Worm (Caenorhabditis elegans) whole organism, young adult: ENCODE measurements around the gene C52B9.19.

Experiments
- B0019.2 ChIP-seq: fragments of 200-800 bp; sonication (Bioruptor generic); conservative IDR thresholded peaks from 2 replicates; pipeline ENCODE4 v1.3.6; 2022; ENCODE audit warnings: missing genetic modification reagents, missing genetic modification characterization, missing compliant biosample characterization
- D2030.7 ChIP-seq: fragments of 200-800 bp; sonication (Bioruptor generic); IDR thresholded peaks from 2 replicates; pipeline ENCODE4 v1.3.6; 2022; ENCODE audit warnings: missing genetic modification reagents, missing genetic modification characterization, missing compliant biosample characterization
- F22D6.2 ChIP-seq: sonication (generic microtip); optimal IDR thresholded peaks from 2 replicates; lab custom pipeline; 2016; ENCODE audit warnings: mild to moderate bottlenecking, missing genetic modification characterization, missing compliant biosample characterization
- F33H1.4 ChIP-seq: fragments of 200-800 bp; sonication (Bioruptor generic); IDR thresholded peaks from 2 replicates; pipeline ENCODE4 v1.3.6; 2022; ENCODE audit warnings: missing genetic modification reagents, missing genetic modification characterization, missing compliant biosample characterization
- F57C9.4 ChIP-seq: sonication (generic microtip); optimal IDR thresholded peaks from 2 replicates; lab custom pipeline; 2017; ENCODE audit warnings: mild to moderate bottlenecking, missing genetic modification characterization, missing compliant biosample characterization
- K12H6.12 ChIP-seq: fragments of 200-800 bp; sonication (Bioruptor generic); optimal IDR thresholded peaks from 2 replicates; lab custom pipeline; 2018; ENCODE audit warnings: mild to moderate bottlenecking, missing genetic modification characterization, missing compliant biosample characterization
- aptf-2 ChIP-seq: fragments of 200-800 bp; sonication (Bioruptor generic); conservative IDR thresholded peaks from 2 replicates; pipeline ENCODE4 v1.3.6; 2022; ENCODE audit warnings: missing genetic modification reagents, missing genetic modification characterization, missing compliant biosample characterization
- athp-1 ChIP-seq: sonication (generic microtip); optimal IDR thresholded peaks from 2 replicates; lab custom pipeline; 2017; ENCODE audit warnings: mild to moderate bottlenecking, missing genetic modification characterization, missing compliant biosample characterization
- attf-3 ChIP-seq: fragments of 200-800 bp; sonication (Bioruptor generic); conservative IDR thresholded peaks from 2 replicates; pipeline ENCODE4 v1.3.6; 2022; ENCODE audit warnings: missing genetic modification reagents, missing genetic modification characterization, missing compliant biosample characterization
- attf-5 ChIP-seq: fragments of 200-800 bp; sonication (Bioruptor generic); optimal IDR thresholded peaks from 2 replicates; lab custom pipeline; 2018; ENCODE audit warnings: mild to moderate bottlenecking, missing genetic modification characterization, missing compliant biosample characterization
- ceh-27 ChIP-seq: fragments of 200-800 bp; sonication (Bioruptor generic); optimal IDR thresholded peaks from 2 replicates; lab custom pipeline; 2018; ENCODE audit warnings: mild to moderate bottlenecking, missing genetic modification characterization, moderate library complexity, missing compliant biosample characterization
- ceh-79 ChIP-seq: sonication (generic microtip); optimal IDR thresholded peaks from 2 replicates; lab custom pipeline; 2017; ENCODE audit warnings: mild to moderate bottlenecking, missing genetic modification characterization, missing compliant biosample characterization
- dpl-1 ChIP-seq: fragments of 150-350 bp; optimal IDR thresholded peaks from 2 replicates; lab custom pipeline; 2014; ENCODE audit warnings: missing biosample characterization, missing genetic modification reagents, missing genetic modification characterization
- efl-1 ChIP-seq: fragments of 150-350 bp; optimal IDR thresholded peaks from 2 replicates; lab custom pipeline; 2014; ENCODE audit warnings: missing biosample characterization, missing genetic modification reagents, missing genetic modification characterization
- egl-44 ChIP-seq: fragments of 200-800 bp; sonication (Bioruptor generic); IDR thresholded peaks from 2 replicates; pipeline ENCODE4 v1.3.6; 2022; ENCODE audit warnings: missing genetic modification reagents, missing genetic modification characterization, missing compliant biosample characterization
- gei-17 ChIP-seq: fragments of 200-800 bp; sonication (Bioruptor generic); optimal IDR thresholded peaks from 2 replicates; lab custom pipeline; 2018; ENCODE audit warnings: mild to moderate bottlenecking, missing genetic modification characterization, missing compliant biosample characterization
- hlh-12 ChIP-seq: sonication (generic microtip); optimal IDR thresholded peaks from 2 replicates; lab custom pipeline; 2016; ENCODE audit warnings: missing genetic modification characterization, missing compliant biosample characterization
- hmg-1.2 ChIP-seq: fragments of 200-800 bp; sonication (Bioruptor generic); IDR thresholded peaks from 2 replicates; pipeline ENCODE4 v1.3.6; 2022; ENCODE audit warnings: missing genetic modification reagents, missing genetic modification characterization, missing compliant biosample characterization
- let-526 ChIP-seq: fragments of 200-800 bp; sonication (Bioruptor generic); IDR thresholded peaks from 2 replicates; pipeline ENCODE4 v1.3.6; 2022; ENCODE audit warnings: missing genetic modification reagents, missing genetic modification characterization, missing compliant biosample characterization
- let-607 ChIP-seq, 2 experiments: fragments of 200-800 bp in 1 of 2; sonication (Bioruptor generic) in 1 of 2; sonication (generic microtip) in 1 of 2; optimal IDR thresholded peaks; 2 replicates each; lab custom pipeline; 2016 to 2018; ENCODE audit warnings: mild to moderate bottlenecking in 2 of 2, missing compliant biosample characterization in 2 of 2, missing genetic modification characterization in 2 of 2, moderate library complexity in 2 of 2, missing genotype in 1 of 2
- lin-26 ChIP-seq: fragments of 200-800 bp; sonication (Bioruptor generic); IDR thresholded peaks from 2 replicates; pipeline ENCODE4 v1.3.6; 2022; ENCODE audit warnings: missing genetic modification reagents, missing genetic modification characterization, missing compliant biosample characterization
- madf-3 ChIP-seq: fragments of 200-800 bp; sonication (Bioruptor generic); IDR thresholded peaks from 2 replicates; pipeline ENCODE4 v1.3.6; 2022; ENCODE audit warnings: missing genetic modification reagents, missing genetic modification characterization, missing compliant biosample characterization
- madf-8 ChIP-seq: fragments of 200-800 bp; sonication (Bioruptor generic); conservative IDR thresholded peaks from 2 replicates; pipeline ENCODE4 v1.3.6; 2022; ENCODE audit warnings: missing genetic modification reagents, missing genetic modification characterization, missing compliant biosample characterization
- mcd-1 ChIP-seq: fragments of 200-800 bp; sonication (Bioruptor generic); IDR thresholded peaks from 2 replicates; pipeline ENCODE4 v1.3.6; 2022; ENCODE audit warnings: missing genetic modification reagents, missing genetic modification characterization, missing compliant biosample characterization
- mel-28 ChIP-seq: sonication (generic microtip); optimal IDR thresholded peaks from 2 replicates; lab custom pipeline; 2016; ENCODE audit warnings: borderline replicate concordance, mild to moderate bottlenecking, missing genetic modification characterization, missing compliant biosample characterization
- nfya-1 ChIP-seq: sonication (generic microtip); optimal IDR thresholded peaks from 2 replicates; lab custom pipeline; 2017; ENCODE audit warnings: antibody characterized with exemption, missing compliant biosample characterization, missing genetic modification characterization, borderline replicate concordance; ENCODE audit not compliant: insufficient read depth
- nhr-80 ChIP-seq: sonication (generic microtip); optimal IDR thresholded peaks from 2 replicates; lab custom pipeline; 2016; ENCODE audit warnings: missing genetic modification characterization, missing compliant biosample characterization
- nhr-90 ChIP-seq: sonication (generic microtip); optimal IDR thresholded peaks from 2 replicates; lab custom pipeline; 2016; ENCODE audit warnings: missing genotype, mild to moderate bottlenecking, missing genetic modification characterization, missing compliant biosample characterization
- pha-4 ChIP-seq: fragments of 150-350 bp; sonication (generic microtip); optimal IDR thresholded peaks from 2 replicates; lab custom pipeline; 2014; ENCODE audit warnings: missing biosample characterization, missing genetic modification reagents, missing genetic modification characterization
- sea-2 ChIP-seq: fragments of 200-800 bp; sonication (Bioruptor generic); IDR thresholded peaks from 2 replicates; pipeline ENCODE4 v1.3.6; 2022; ENCODE audit warnings: missing genetic modification characterization, missing compliant biosample characterization
- snpc-1.3 ChIP-seq: sonication (generic microtip); optimal IDR thresholded peaks from 2 replicates; lab custom pipeline; 2017; ENCODE audit warnings: missing genetic modification characterization, mild to moderate bottlenecking, missing compliant biosample characterization, antibody characterized with exemption, moderate library complexity, missing genotype, missing genetic modification reagents; ENCODE audit not compliant: insufficient read depth
- tlf-1 ChIP-seq: fragments of 200-800 bp; sonication (Bioruptor generic); optimal IDR thresholded peaks from 2 replicates; lab custom pipeline; 2018; ENCODE audit warnings: mild to moderate bottlenecking, missing genetic modification characterization, missing compliant biosample characterization
- unc-62 ChIP-seq: fragments of 150-350 bp; optimal IDR thresholded peaks from 2 replicates; lab custom pipeline; 2014; ENCODE audit warnings: missing biosample characterization, missing genetic modification reagents, missing genetic modification characterization
- ztf-25 ChIP-seq: fragments of 200-800 bp; sonication (Bioruptor generic); IDR thresholded peaks from 2 replicates; pipeline ENCODE4 v1.3.6; 2022; ENCODE audit warnings: missing genetic modification reagents, missing genetic modification characterization, missing compliant biosample characterization
- ztf-26 ChIP-seq: sonication (generic microtip); optimal IDR thresholded peaks from 2 replicates; lab custom pipeline; 2017; ENCODE audit warnings: missing genetic modification characterization, missing compliant biosample characterization
- ztf-28 ChIP-seq: fragments of 200-800 bp; sonication (Bioruptor generic); IDR thresholded peaks from 2 replicates; pipeline ENCODE4 v1.3.6; 2022; ENCODE audit warnings: missing genetic modification reagents, missing genetic modification characterization, missing compliant biosample characterization

C52B9.19 gene

DNA sequence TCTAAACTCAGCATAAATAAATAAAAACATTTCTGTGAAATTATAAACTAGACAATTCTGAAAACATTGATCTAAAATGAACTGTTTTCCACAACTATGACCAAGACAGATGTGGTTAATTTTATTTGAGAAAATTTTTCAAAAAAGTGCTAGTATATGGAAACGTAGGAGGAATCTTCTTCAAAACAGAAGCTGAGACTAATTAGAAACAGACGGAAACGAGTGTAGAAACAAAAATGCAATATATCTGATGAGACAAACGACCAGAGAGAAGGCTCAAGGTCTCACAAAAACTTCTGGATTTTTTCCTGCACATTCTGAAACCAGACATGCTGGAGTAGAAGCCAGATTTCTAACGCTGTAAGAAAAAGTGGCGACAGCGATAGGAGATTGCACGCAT lies 13.6 kb downstream of the C52B9.19 start:
- TF ChIP-seq pha-4 (tag; lab: Kevin White, UChicago): no peak
- TF ChIP-seq, all 124 proteins: peak for 0

DNA sequence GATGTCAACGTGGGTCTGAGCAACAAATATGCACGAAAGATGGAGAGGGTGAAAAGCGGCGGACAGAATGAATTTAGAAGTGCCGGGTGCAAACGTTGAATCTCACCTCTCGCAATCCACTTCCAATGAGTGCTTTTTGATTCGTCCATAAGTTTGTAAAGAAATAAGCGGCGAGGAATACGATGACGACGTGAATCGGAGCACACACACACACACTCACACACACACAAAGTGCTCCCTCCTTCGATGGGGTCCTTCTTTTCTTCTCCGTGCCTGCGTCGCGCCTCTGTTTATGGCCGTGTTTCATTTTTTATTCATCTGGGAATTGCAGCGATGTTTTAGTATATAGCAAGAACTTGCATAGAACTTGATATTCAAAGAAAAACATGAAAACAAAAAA lies 15.1 kb downstream of the C52B9.19 start, which contains the start of gene paf-2:
TSS of gene paf-2 (minus strand) at position 290 of the 400 bp plus-strand sequence.
- no peak for TF ChIP-seq F33H1.4
- peak; percentile 40 for TF ChIP-seq ceh-27
- TF ChIP-seq, all 124 proteins: peak for 1

DNA sequence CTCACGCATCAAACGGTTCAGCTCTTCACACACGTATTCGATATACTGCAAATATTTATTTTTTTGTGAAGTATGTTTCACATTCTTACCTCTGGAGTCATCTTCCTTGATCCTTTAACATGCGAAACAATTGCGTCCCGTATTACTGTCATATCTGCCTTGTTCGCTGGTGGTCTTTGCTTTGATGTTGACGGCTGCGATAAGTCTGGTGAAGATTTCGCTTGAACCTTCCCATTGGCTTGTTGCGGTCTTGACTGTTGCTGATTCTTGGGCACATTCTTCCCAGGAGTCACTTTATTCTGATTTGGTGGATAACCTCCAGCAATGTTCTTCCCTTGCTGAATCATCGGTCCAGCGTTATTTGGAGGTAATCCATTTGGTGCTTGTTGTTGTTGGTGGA lies 20.8 kb downstream of the C52B9.19 start:
- TF ChIP-seq gei-17 (GFP tag; lab: Kevin White, UChicago) (no peak), D2030.7 (GFP tag; lab: Robert Waterston, UW) (no peak), unc-62 (GFP tag; lab: Kevin White, UChicago) (no peak), nhr-90 (tag; lab: Kevin White, UChicago) (no peak)

DNA sequence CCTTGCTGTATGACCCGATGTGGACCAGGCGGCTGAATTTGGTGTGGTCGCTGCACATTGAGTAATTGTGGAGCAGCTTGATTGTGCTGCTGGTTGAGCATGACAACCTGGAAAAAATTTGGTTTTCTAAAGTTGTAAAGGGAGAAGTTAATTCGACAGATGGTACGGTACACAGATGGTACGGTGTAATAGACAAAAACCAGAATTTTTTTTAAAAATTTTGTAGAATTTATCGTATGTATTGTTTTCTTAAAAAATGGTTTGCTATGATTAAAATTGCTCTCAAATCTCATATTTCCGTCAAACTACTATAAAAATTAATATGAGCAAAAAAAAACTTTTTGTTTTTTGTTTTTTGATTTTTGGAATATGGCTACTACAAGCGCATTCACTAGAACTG lies 24.5 kb downstream of the C52B9.19 start, which contains the start of gene pqn-15:
TSS of gene pqn-15 (minus strand) at position 101 of the 400 bp plus-strand sequence.
- TF ChIP-seq ztf-26: no peak
- TF ChIP-seq F22D6.2: no peak

DNA sequence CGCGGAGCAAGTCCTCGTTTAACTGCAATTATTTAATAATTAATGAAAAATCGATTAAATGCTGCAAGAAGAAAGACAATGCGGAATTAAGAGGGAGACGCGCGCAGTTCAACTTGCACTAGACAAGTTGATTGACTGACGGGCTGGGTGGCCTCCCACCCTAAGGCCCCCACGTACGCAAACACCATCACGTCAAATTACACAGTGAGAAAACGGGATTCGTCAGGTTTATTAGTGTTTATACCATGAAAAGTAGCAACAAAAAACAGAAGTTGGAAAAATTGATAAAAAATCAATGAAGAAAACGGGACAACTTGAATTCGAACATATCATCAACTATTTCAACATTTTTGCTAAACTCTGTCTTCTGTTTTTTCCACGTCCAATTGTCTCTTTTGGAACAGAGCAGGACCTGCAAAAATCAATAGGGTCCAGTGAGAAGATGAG lies 25.2 kb downstream of the C52B9.19 start:
- TF ChIP-seq let-607 (tag; optimal IDR thresholded peaks at IDR 0.05; lab: Kevin White, UChicago) (peak; percentile 11 to 20), nhr-80 (tag; lab: Kevin White, UChicago) (peak; percentile 81), aptf-2 (GFP tag; lab: Robert Waterston, UW) (no peak), sea-2 (GFP tag; lab: Robert Waterston, UW) (no peak), let-526 (GFP tag; lab: Robert Waterston, UW) (no peak), mcd-1 (GFP tag; lab: Robert Waterston, UW) (no peak), hmg-1.2 (GFP tag; lab: Robert Waterston, UW) (no peak), attf-5 (GFP tag; lab: Kevin White, UChicago) (peak; percentile 39), madf-8 (GFP tag; lab: Robert Waterston, UW) (no peak), ztf-28 (no peak), egl-44 (GFP tag; lab: Robert Waterston, UW) (no peak)

DNA sequence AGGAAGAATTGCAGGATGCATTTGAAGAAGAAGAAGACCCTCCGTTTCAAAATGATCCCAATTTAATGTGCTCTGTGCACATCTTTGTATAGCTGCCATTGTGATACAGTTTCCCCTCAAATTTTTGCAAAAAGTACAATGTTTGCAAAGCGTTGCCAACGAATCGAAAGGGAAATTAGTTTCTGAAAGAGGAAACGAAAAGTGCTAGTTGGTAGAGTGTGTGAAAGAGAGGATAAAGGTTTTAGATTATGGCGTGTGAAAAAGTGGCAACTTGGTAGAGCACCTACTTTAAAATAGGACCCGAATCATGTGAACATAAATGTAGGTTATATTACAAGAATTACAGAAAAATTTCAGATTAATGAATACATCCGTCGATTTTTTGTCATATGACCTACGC lies 29.3 kb downstream of the C52B9.19 start, which contains the start of gene C52B9.8:
TSS of gene C52B9.8 (minus strand) at position 101 of the 400 bp plus-strand sequence.
- TF ChIP-seq snpc-1.3 (tag; lab: Kevin White, UChicago) (no peak), tlf-1 (GFP tag; lab: Kevin White, UChicago) (no peak), lin-26 (GFP tag; lab: Robert Waterston, UW) (no peak)

DNA sequence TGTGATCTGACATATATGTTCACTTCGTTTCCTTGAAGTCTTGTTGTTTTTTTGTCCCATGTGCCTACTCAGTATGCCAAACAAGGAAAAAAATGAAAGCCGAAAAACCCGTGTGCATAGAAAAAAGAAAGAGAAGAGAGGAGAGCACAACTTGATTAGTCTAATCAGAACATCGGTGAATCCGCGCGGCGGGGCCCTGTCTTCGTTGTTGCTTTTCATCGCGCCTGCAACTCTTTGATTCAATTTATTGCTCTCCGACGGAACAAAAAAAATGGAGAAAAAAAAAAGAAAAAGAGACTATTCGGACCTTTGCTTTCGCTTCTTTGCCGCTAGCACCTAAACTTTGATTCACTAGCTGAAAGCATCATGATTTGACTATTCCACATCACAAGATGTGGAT lies 32.6 kb downstream of the C52B9.19 start:
- TF ChIP-seq attf-3 (GFP tag; lab: Robert Waterston, UW) (no peak), hlh-12 (tag; lab: Kevin White, UChicago) (no peak), efl-1 (GFP tag; lab: Kevin White, UChicago) (no peak), F57C9.4 (tag; lab: Kevin White, UChicago) (no peak), athp-1 (tag; lab: Kevin White, UChicago) (no peak), dpl-1 (no peak), K12H6.12 (tag; lab: Kevin White, UChicago) (no peak), hmg-1.2 (GFP tag; lab: Robert Waterston, UW) (no peak), B0019.2 (GFP tag; lab: Robert Waterston, UW) (no peak), nfya-1 (no peak), snpc-1.3 (tag; lab: Kevin White, UChicago) (no peak), madf-3 (GFP tag; lab: Robert Waterston, UW) (no peak), ztf-25 (GFP tag; lab: Robert Waterston, UW) (no peak), ceh-79 (no peak), mcd-1 (GFP tag; lab: Robert Waterston, UW) (no peak), let-607 (tag; optimal IDR thresholded peaks at IDR 0.05; lab: Kevin White, UChicago) (no peak), nhr-80 (tag; lab: Kevin White, UChicago) (no peak), mel-28 (tag; lab: Kevin White, UChicago) (no peak)
